Worm (Caenorhabditis elegans) whole organism, early embryonic: ENCODE measurements around the gene T09A5.15.

Experiments used
- F13C5.2 ChIP-seq: sonication (generic microtip); optimal IDR thresholded peaks from 2 replicates; lab custom pipeline; 2017; ENCODE audit warnings: mild to moderate bottlenecking, missing genetic modification characterization, inconsistent platforms, missing compliant biosample characterization
- aly-1 ChIP-seq: sonication (generic microtip); optimal IDR thresholded peaks from 2 replicates; lab custom pipeline; 2016; ENCODE audit warnings: missing genetic modification characterization, missing compliant biosample characterization
- ama-1 ChIP-seq: fragments of 150-350 bp; optimal IDR thresholded peaks from 2 replicates; lab custom pipeline; 2014
- ceh-13 ChIP-seq: fragments of 200-800 bp; sonication (Bioruptor generic); optimal IDR thresholded peaks from 2 replicates; lab custom pipeline; 2018; ENCODE audit warnings: mild to moderate bottlenecking, missing genetic modification characterization, missing compliant biosample characterization
- ceh-36 ChIP-seq: sonication (generic microtip); optimal IDR thresholded peaks from 2 replicates; lab custom pipeline; 2016; ENCODE audit warnings: missing genetic modification characterization, inconsistent platforms, missing compliant biosample characterization
- flt-1 ChIP-seq: fragments of 200-800 bp; sonication (Bioruptor generic); IDR thresholded peaks from 2 replicates; pipeline ENCODE4 v1.3.6; 2022; ENCODE audit warnings: missing genetic modification characterization, missing compliant biosample characterization
- hmbx-1 ChIP-seq: sonication (generic microtip); optimal IDR thresholded peaks from 2 replicates; lab custom pipeline; 2016; ENCODE audit warnings: mild to moderate bottlenecking, missing genetic modification characterization, missing compliant biosample characterization
- hnd-1 ChIP-seq: sonication (generic microtip); optimal IDR thresholded peaks from 2 replicates; lab custom pipeline; 2016; ENCODE audit warnings: missing genetic modification characterization, missing compliant biosample characterization
- pes-1 ChIP-seq: fragments of 200-800 bp; sonication (Bioruptor generic); IDR thresholded peaks from 2 replicates; pipeline ENCODE4 v1.3.6; 2022; ENCODE audit warnings: missing genetic modification reagents, missing genetic modification characterization, missing compliant biosample characterization
- sea-1 ChIP-seq: fragments of 200-800 bp; sonication (Bioruptor generic); conservative IDR thresholded peaks from 2 replicates; pipeline ENCODE4 v1.3.6; 2022; ENCODE audit warnings: missing genetic modification characterization, missing compliant biosample characterization
- tbx-11 ChIP-seq: fragments of 200-800 bp; sonication (Bioruptor generic); IDR thresholded peaks from 2 replicates; pipeline ENCODE4 v1.3.6; 2022; ENCODE audit warnings: missing genetic modification characterization, missing compliant biosample characterization
- tra-4 ChIP-seq: sonication (generic microtip); optimal IDR thresholded peaks from 2 replicates; lab custom pipeline; 2017; ENCODE audit warnings: missing genetic modification characterization, missing compliant biosample characterization

DNA sequence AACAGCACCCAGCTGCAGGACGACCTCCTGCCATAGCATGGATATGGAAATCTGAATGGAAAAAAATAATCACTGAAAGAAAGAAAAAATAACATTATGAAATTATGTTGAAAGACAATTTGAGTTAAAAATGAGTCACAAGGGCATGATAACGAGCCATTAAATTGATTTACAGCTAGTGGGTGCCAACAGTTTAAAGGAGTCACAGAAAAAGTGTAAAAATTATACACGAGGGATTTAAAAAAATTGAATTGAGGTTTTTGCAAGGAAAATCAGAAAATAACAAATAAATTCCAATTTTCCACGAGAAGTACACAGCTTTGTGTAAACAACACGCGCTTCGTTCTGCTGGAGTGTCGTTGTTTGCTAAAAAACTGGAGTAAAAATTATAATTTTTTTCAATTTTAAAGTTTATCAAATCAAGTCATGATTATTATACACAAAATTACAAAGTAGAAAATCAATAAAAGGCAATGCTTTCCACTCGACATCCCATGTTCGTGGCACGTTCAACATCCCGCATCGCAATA, 16.1 kb downstream of the T09A5.15 start, which contains the start of gene T01H3.3:
- TF ChIP-seq ama-1 (lab: Kevin White, UChicago): no peak
- TF ChIP-seq flt-1 (GFP tag; lab: Robert Waterston, UW): no peak
- no peak for TF ChIP-seq ceh-36 (tag; lab: Kevin White, UChicago)
- TF ChIP-seq sea-1: no peak
- TF ChIP-seq aly-1 (tag; lab: Kevin White, UChicago): no peak
- no peak for TF ChIP-seq hnd-1 (tag; lab: Kevin White, UChicago)
- no peak for TF ChIP-seq tra-4 (tag; lab: Kevin White, UChicago)
- TF ChIP-seq pes-1 (GFP tag; lab: Robert Waterston, UW): no peak
- TF ChIP-seq ceh-13 (GFP tag; lab: Kevin White, UChicago): no peak
- no peak for TF ChIP-seq tbx-11 (GFP tag; lab: Robert Waterston, UW)
- TF ChIP-seq hmbx-1 (tag; lab: Kevin White, UChicago): no peak
- no peak for TF ChIP-seq F13C5.2 (tag; lab: Kevin White, UChicago)
